Fruit fly (Drosophila melanogaster) whole organism, embryonic: Measurements from ENCODE around the gene CG8135.
A peak's percentile ranks its signal among the peaks of the same experiment; 100 is the strongest.

ENCODE experiments used
- CG10147 ChIP-seq: fragments of 200-800 bp; sonication (Bioruptor generic); optimal IDR thresholded peaks from 2 replicates; lab custom pipeline; 2019; ENCODE audit warnings: missing biosample characterization, mild to moderate bottlenecking, missing genetic modification characterization, moderate library complexity
- CG1024 ChIP-seq: fragments of 200-800 bp; sonication (Bioruptor generic); IDR thresholded peaks from 2 replicates; pipeline ENCODE4 v1.3.6; 2022; ENCODE audit warnings: missing biosample characterization, missing genetic modification characterization
- CG11504 ChIP-seq: fragments of 200-800 bp; sonication (Bioruptor generic); optimal IDR thresholded peaks from 3 replicates; lab custom pipeline; 2019; ENCODE audit warnings: missing biosample characterization, mild to moderate bottlenecking, missing genetic modification characterization, moderate library complexity
- CG12104 ChIP-seq: fragments of 200-800 bp; sonication (Bioruptor generic); optimal IDR thresholded peaks from 3 replicates; lab custom pipeline; 2016; ENCODE audit warnings: missing biosample characterization, missing genetic modification characterization
- CG14667 ChIP-seq: fragments of 200-800 bp; sonication (Bioruptor generic); IDR thresholded peaks from 2 replicates; pipeline ENCODE4 v1.3.6; 2022; ENCODE audit warnings: missing biosample characterization, missing genetic modification characterization
- CG15011 ChIP-seq: fragments of 200-800 bp; sonication (Bioruptor generic); optimal IDR thresholded peaks from 3 replicates; lab custom pipeline; 2018; ENCODE audit warnings: missing biosample characterization, mild to moderate bottlenecking, missing genetic modification characterization
- CG15696 ChIP-seq: fragments of 200-800 bp; sonication (Bioruptor generic); optimal IDR thresholded peaks from 2 replicates; lab custom pipeline; 2019; ENCODE audit warnings: missing biosample characterization, mild to moderate bottlenecking, missing genetic modification characterization, moderate library complexity
- CG17829 ChIP-seq: fragments of 200-800 bp; optimal IDR thresholded peaks from 2 replicates; lab custom pipeline; 2019; ENCODE audit warnings: missing biosample characterization, mild to moderate bottlenecking, missing genetic modification characterization, moderate library complexity
- CG1832 ChIP-seq: fragments of 200-800 bp; sonication (Bioruptor generic); optimal IDR thresholded peaks from 2 replicates; lab custom pipeline; 2017; ENCODE audit warnings: missing biosample characterization, mild to moderate bottlenecking, missing genetic modification characterization, inconsistent platforms
- CG2875 ChIP-seq: fragments of 200-800 bp; sonication (Bioruptor generic); optimal IDR thresholded peaks from 2 replicates; lab custom pipeline; 2017; ENCODE audit warnings: missing biosample characterization, mild to moderate bottlenecking, missing genetic modification characterization, missing genetic modification reagents
- CG32767 ChIP-seq: fragments of 200-800 bp; sonication (Bioruptor generic); IDR thresholded peaks from 2 replicates; pipeline ENCODE4 v1.3.6; 2022; ENCODE audit warnings: missing biosample characterization, missing genetic modification characterization
- CG34422 ChIP-seq: fragments of 200-800 bp; sonication (Bioruptor generic); IDR thresholded peaks from 3 replicates; pipeline ENCODE4 v1.3.6; 2022; ENCODE audit warnings: missing biosample characterization, missing genetic modification characterization
- CG4282 ChIP-seq: fragments of 200-800 bp; sonication (Bioruptor generic); optimal IDR thresholded peaks from 2 replicates; lab custom pipeline; 2016; ENCODE audit warnings: missing biosample characterization, missing genetic modification characterization
- CG4404 ChIP-seq: fragments of 200-800 bp; sonication (Bioruptor generic); IDR thresholded peaks from 2 replicates; pipeline ENCODE4 v1.3.6; 2022; ENCODE audit warnings: missing biosample characterization, missing genetic modification characterization
- CG4854 ChIP-seq: fragments of 200-800 bp; sonication (Bioruptor generic); optimal IDR thresholded peaks from 2 replicates; lab custom pipeline; 2016; ENCODE audit warnings: missing biosample characterization, missing genetic modification characterization, inconsistent platforms
- CG6654 ChIP-seq: fragments of 200-800 bp; sonication (Bioruptor generic); optimal IDR thresholded peaks from 2 replicates; lab custom pipeline; 2017; ENCODE audit warnings: missing biosample characterization, mild to moderate bottlenecking, missing genetic modification characterization
- CG6765 ChIP-seq: fragments of 200-800 bp; sonication (Bioruptor generic); optimal IDR thresholded peaks from 3 replicates; lab custom pipeline; 2017; ENCODE audit warnings: missing biosample characterization, mild to moderate bottlenecking, missing genetic modification characterization
- CG7357 ChIP-seq: fragments of 200-800 bp; sonication (Bioruptor generic); IDR thresholded peaks from 3 replicates; pipeline ENCODE4 v1.3.6; 2022; ENCODE audit warnings: missing biosample characterization, missing genetic modification characterization
- CG9727 ChIP-seq: fragments of 200-800 bp; sonication (Bioruptor generic); optimal IDR thresholded peaks from 3 replicates; lab custom pipeline; 2017; ENCODE audit warnings: missing biosample characterization, mild to moderate bottlenecking, missing genetic modification characterization
- CoRest ChIP-seq: fragments of 200-800 bp; sonication (Bioruptor generic); optimal IDR thresholded peaks from 3 replicates; lab custom pipeline; 2018; ENCODE audit warnings: missing biosample characterization, mild to moderate bottlenecking, missing genetic modification characterization, moderate library complexity
- Dbx ChIP-seq: fragments of 200-800 bp; sonication (Bioruptor generic); IDR thresholded peaks from 3 replicates; pipeline ENCODE4 v1.3.6; 2022; ENCODE audit warnings: missing biosample characterization, missing genetic modification characterization
- Doc2 ChIP-seq: fragments of 200-800 bp; sonication (Bioruptor generic); IDR thresholded peaks from 2 replicates; pipeline ENCODE4 v1.3.6; 2022; ENCODE audit warnings: missing biosample characterization, missing genetic modification characterization
- Elba2 ChIP-seq: fragments of 200-800 bp; sonication (Bioruptor generic); optimal IDR thresholded peaks from 3 replicates; lab custom pipeline; 2016; ENCODE audit warnings: missing biosample characterization, missing genetic modification characterization
- Gsc ChIP-seq: fragments of 200-800 bp; sonication (Bioruptor generic); IDR thresholded peaks from 2 replicates; pipeline ENCODE4 v1.3.6; 2022; ENCODE audit warnings: missing biosample characterization, missing genetic modification characterization
- HLH4C ChIP-seq: fragments of 200-800 bp; sonication (Bioruptor generic); IDR thresholded peaks from 3 replicates; pipeline ENCODE4 v1.3.6; 2022; ENCODE audit warnings: missing biosample characterization, missing genetic modification characterization; ENCODE audit not compliant: partially characterized antibody
- Lhr ChIP-seq: fragments of 200-800 bp; sonication (Bioruptor generic); optimal IDR thresholded peaks from 3 replicates; lab custom pipeline; 2017; ENCODE audit warnings: mild to moderate bottlenecking, missing biosample characterization, missing genetic modification reagents, missing genetic modification characterization
- MBD-R2 ChIP-seq: fragments of 200-800 bp; sonication (Bioruptor generic); IDR thresholded peaks from 2 replicates; pipeline ENCODE4 v1.3.6; 2022; ENCODE audit warnings: missing biosample characterization, missing genetic modification characterization
- Myb ChIP-seq: fragments of 200-800 bp; sonication (Bioruptor generic); optimal IDR thresholded peaks from 2 replicates; lab custom pipeline; 2016; ENCODE audit warnings: missing biosample characterization, missing genetic modification characterization
- Opbp ChIP-seq: fragments of 200-800 bp; sonication (Bioruptor generic); IDR thresholded peaks from 3 replicates; pipeline ENCODE4 v1.3.6; 2022; ENCODE audit warnings: missing biosample characterization, missing genetic modification characterization; ENCODE audit not compliant: partially characterized antibody
- Sox102F ChIP-seq: fragments of 200-800 bp; sonication (Bioruptor generic); optimal IDR thresholded peaks from 2 replicates; lab custom pipeline; 2018; ENCODE audit warnings: missing biosample characterization, mild to moderate bottlenecking, missing genetic modification characterization, moderate library complexity
- Vsx1 ChIP-seq: fragments of 200-800 bp; sonication (Bioruptor generic); optimal IDR thresholded peaks from 2 replicates; lab custom pipeline; 2017; ENCODE audit warnings: missing biosample characterization, mild to moderate bottlenecking, missing genetic modification characterization, missing genetic modification reagents
- Xrp1 ChIP-seq: fragments of 200-800 bp; sonication (Bioruptor generic); IDR thresholded peaks from 2 replicates; pipeline ENCODE4 v1.3.6; 2022; ENCODE audit warnings: missing biosample characterization, missing genetic modification characterization
- bab2 ChIP-seq: fragments of 200-800 bp; sonication (Bioruptor generic); optimal IDR thresholded peaks from 2 replicates; lab custom pipeline; 2016; ENCODE audit warnings: missing biosample characterization, missing genetic modification characterization
- br ChIP-seq: fragments of >200 bp; optimal IDR thresholded peaks from 2 replicates; lab custom pipeline; 2017
- da ChIP-seq: fragments of 200-800 bp; sonication (Bioruptor generic); optimal IDR thresholded peaks from 2 replicates; lab custom pipeline; 2016; ENCODE audit warnings: missing biosample characterization, missing genetic modification characterization
- fru ChIP-seq: fragments of >200 bp; optimal IDR thresholded peaks from 2 replicates; lab custom pipeline; 2017
- hth ChIP-seq: fragments of >200 bp; optimal IDR thresholded peaks from 2 replicates; lab custom pipeline; 2017; ENCODE audit warnings: inconsistent platforms
- inv ChIP-seq: fragments of 200-800 bp; sonication (Bioruptor generic); IDR thresholded peaks from 2 replicates; pipeline ENCODE4 v1.3.6; 2022; ENCODE audit warnings: missing biosample characterization, missing genetic modification characterization; ENCODE audit not compliant: partially characterized antibody
- kni ChIP-seq: fragments of 200-800 bp; sonication (Bioruptor generic); optimal IDR thresholded peaks from 3 replicates; lab custom pipeline; 2017; ENCODE audit warnings: mild to moderate bottlenecking, missing biosample characterization, missing genetic modification reagents, missing genetic modification characterization
- mam ChIP-seq: fragments of 200-800 bp; sonication (Bioruptor generic); optimal IDR thresholded peaks from 3 replicates; lab custom pipeline; 2016; ENCODE audit warnings: missing biosample characterization, missing genetic modification characterization
- nerfin-2 ChIP-seq: fragments of 200-800 bp; sonication (Bioruptor generic); IDR thresholded peaks from 2 replicates; pipeline ENCODE4 v1.3.6; 2022; ENCODE audit warnings: missing biosample characterization, missing genetic modification characterization; ENCODE audit not compliant: partially characterized antibody
- oc ChIP-seq: fragments of 200-800 bp; sonication (Bioruptor generic); optimal IDR thresholded peaks from 2 replicates; lab custom pipeline; 2018; ENCODE audit warnings: missing biosample characterization, mild to moderate bottlenecking, missing genetic modification characterization, moderate library complexity
- pan ChIP-seq, 4 experiments: fragments of >200 bp in 3 of 4; fragments of 200-800 bp in 1 of 4; sonication (Bioruptor generic) in 1 of 4; optimal IDR thresholded peaks in 3 of 4; IDR thresholded peaks in 1 of 4; 2 replicates each; pipeline versions ENCODE4 v1.3.6 to Lab custom; 2017 to 2022; ENCODE audit warnings: missing biosample characterization in 2 of 4, missing genetic modification characterization in 2 of 4, mixed read lengths in 1 of 4
- peb ChIP-seq: fragments of 200-800 bp; sonication (Bioruptor generic); IDR thresholded peaks from 2 replicates; pipeline ENCODE4 v1.3.6; 2022; ENCODE audit warnings: missing biosample characterization, missing genetic modification characterization
- scrt ChIP-seq: fragments of 200-800 bp; sonication (Bioruptor generic); optimal IDR thresholded peaks from 2 replicates; lab custom pipeline; 2018; ENCODE audit warnings: missing biosample characterization, mild to moderate bottlenecking, missing genetic modification characterization, moderate library complexity
- sob ChIP-seq: fragments of 200-800 bp; sonication (Bioruptor generic); IDR thresholded peaks from 2 replicates; pipeline ENCODE4 v1.3.6; 2022; ENCODE audit warnings: missing biosample characterization, missing genetic modification characterization
- sqz ChIP-seq: fragments of 200-800 bp; sonication (Bioruptor generic); optimal IDR thresholded peaks from 3 replicates; lab custom pipeline; 2018; ENCODE audit warnings: missing biosample characterization, mild to moderate bottlenecking, missing genetic modification characterization
- tgo ChIP-seq: fragments of 200-800 bp; sonication (Bioruptor generic); IDR thresholded peaks from 3 replicates; pipeline ENCODE4 v1.3.6; 2022; ENCODE audit warnings: missing biosample characterization, missing genetic modification characterization
- tio ChIP-seq: fragments of 200-800 bp; sonication (Bioruptor generic); optimal IDR thresholded peaks from 2 replicates; lab custom pipeline; 2017; ENCODE audit warnings: missing biosample characterization, missing genetic modification characterization, inconsistent platforms
- vfl ChIP-seq: fragments of 200-800 bp; sonication (Bioruptor generic); optimal IDR thresholded peaks from 2 replicates; lab custom pipeline; 2016; ENCODE audit warnings: missing biosample characterization, missing genetic modification characterization
- vvl ChIP-seq: fragments of 200-800 bp; sonication (Bioruptor generic); IDR thresholded peaks from 2 replicates; pipeline ENCODE4 v1.3.6; 2022; ENCODE audit warnings: missing biosample characterization, missing genetic modification characterization

Gene CG8135

DNA sequence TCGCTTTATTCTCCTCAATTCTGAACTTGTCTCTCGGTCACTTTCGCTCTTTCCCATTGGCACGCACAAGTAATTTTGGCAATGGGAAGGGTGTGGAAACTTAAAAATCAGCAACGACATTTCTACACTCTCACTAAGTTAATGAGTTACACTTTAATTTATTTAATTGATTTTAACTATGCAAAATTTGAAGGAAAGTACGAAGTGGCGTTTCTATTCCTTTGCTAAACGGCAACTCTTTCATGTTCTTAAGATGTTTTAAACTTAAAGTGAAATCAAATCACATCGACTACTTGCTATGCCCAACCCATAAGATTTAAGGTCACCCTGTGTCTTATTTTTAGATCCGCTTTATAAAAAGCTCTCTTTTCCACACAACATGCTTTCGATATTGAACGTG lies 33.8 kb upstream of the CG8135 start (continued):
- TF ChIP-seq CoRest (tag; lab: Kevin White, UChicago), result peak; percentile 65
- peak; percentile 5 for TF ChIP-seq CG17829 (tag; lab: Kevin White, UChicago)
- TF ChIP-seq CG1024 (GFP tag; lab: Robert Waterston, UW), result no peak
- TF ChIP-seq vvl (GFP tag; lab: Robert Waterston, UW), result peak; percentile 54; the same call in 1 of the 2 replicates
- TF ChIP-seq bab2 (GFP tag; lab: Kevin White, UChicago), result peak; percentile 17
- TF ChIP-seq CG7357 (GFP tag; lab: Robert Waterston, UW), result peak; percentile 52; the same call in 1 of the 3 replicates
- no peak for TF ChIP-seq Vsx1 (GFP tag; lab: Kevin White, UChicago)
- peak; percentile 62 for TF ChIP-seq mam
- TF ChIP-seq HLH4C (GFP tag; lab: Robert Waterston, UW), result no peak
- peak; percentile 2 for TF ChIP-seq Myb (GFP tag; lab: Kevin White, UChicago)
- TF ChIP-seq vfl, result no peak
- TF ChIP-seq da (GFP tag; lab: Kevin White, UChicago), result no peak
- TF ChIP-seq CG9727, result peak; percentile 15
- TF ChIP-seq pan (optimal IDR thresholded peaks at IDR 0.05; lab: Kevin White, UChicago), result no peak
- TF ChIP-seq pan (GFP tag; optimal IDR thresholded peaks at IDR 0.05 in 1 of 2, IDR thresholded peaks at IDR 0.05 in 1 of 2), result peak in 1 of 2 experiments; percentile 76
- TF ChIP-seq CG1832 (GFP tag; lab: Kevin White, UChicago), result no peak
- TF ChIP-seq CG4404 (GFP tag; lab: Robert Waterston, UW), result peak; percentile 37; the same call in 1 of the 2 replicates
- TF ChIP-seq Xrp1, result peak; percentile 46; the same call in 1 of the 2 replicates
- peak; percentile 0 for TF ChIP-seq CG15011 (GFP tag; lab: Kevin White, UChicago)
- 0 out of 3 replicates have a peak, but pooled peaks have one; percentile 44 for TF ChIP-seq CG34422 (GFP tag; lab: Robert Waterston, UW)
- 0 out of 2 replicates have a peak, but pooled peaks have one; percentile 39 for TF ChIP-seq CG14667 (GFP tag; lab: Robert Waterston, UW)
- TF ChIP-seq CG15696 (tag; lab: Kevin White, UChicago), result no peak
- TF ChIP-seq sqz (GFP tag; lab: Kevin White, UChicago), result no peak
- no peak for TF ChIP-seq Gsc (GFP tag; lab: Robert Waterston, UW)
- TF ChIP-seq tgo (GFP tag; lab: Robert Waterston, UW), result peak; percentile 64; the same call in 2 of the 3 replicates
- TF ChIP-seq sob (GFP tag; lab: Robert Waterston, UW), result peak; percentile 74
- no peak for TF ChIP-seq CG2875 (GFP tag; lab: Kevin White, UChicago)
- no peak for TF ChIP-seq Opbp (GFP tag; lab: Robert Waterston, UW)
- no peak for TF ChIP-seq kni (GFP tag; lab: Kevin White, UChicago)
- peak; percentile 72 for TF ChIP-seq CG11504
- TF ChIP-seq CG6654 (GFP tag; lab: Kevin White, UChicago), result no peak
- TF ChIP-seq CG10147 (GFP tag; lab: Kevin White, UChicago), result peak; percentile 34
- TF ChIP-seq CG12104 (GFP tag; lab: Kevin White, UChicago), result peak; percentile 10
- peak; percentile 44 for TF ChIP-seq scrt (GFP tag; lab: Kevin White, UChicago)
- TF ChIP-seq Dbx (GFP tag; lab: Robert Waterston, UW), result peak; percentile 71; the same call in 2 of the 3 replicates
- peak; percentile 25 for TF ChIP-seq CG6765 (GFP tag; lab: Kevin White, UChicago)
- TF ChIP-seq fru (lab: Kevin White, UChicago), result no peak
- TF ChIP-seq MBD-R2 (GFP tag; lab: Robert Waterston, UW), result peak; percentile 19; the same call in 1 of the 2 replicates
- TF ChIP-seq tio (GFP tag; lab: Kevin White, UChicago), result peak; percentile 13
- no peak for TF ChIP-seq br (lab: Kevin White, UChicago)
- no peak for TF ChIP-seq peb (GFP tag; lab: Robert Waterston, UW)
- no peak for TF ChIP-seq hth (lab: Kevin White, UChicago)
- no peak for TF ChIP-seq Lhr (GFP tag; lab: Kevin White, UChicago)
- TF ChIP-seq Elba2, result no peak
- TF ChIP-seq nerfin-2 (GFP tag; lab: Robert Waterston, UW), result no peak
- TF ChIP-seq Doc2, result no peak
- 0 out of 2 replicates have a peak, but pooled peaks have one; percentile 34 for TF ChIP-seq CG32767 (GFP tag; lab: Robert Waterston, UW)
- TF ChIP-seq inv (GFP tag; lab: Robert Waterston, UW), result no peak
- no peak for TF ChIP-seq oc
- peak; percentile 71 for TF ChIP-seq Sox102F (GFP tag; lab: Kevin White, UChicago)
- TF ChIP-seq CG4282 (GFP tag; lab: Kevin White, UChicago), result no peak
- peak; percentile 1 for TF ChIP-seq CG4854 (GFP tag; lab: Kevin White, UChicago)
